Worm (Caenorhabditis elegans): ENCODE measurements around the gene K04C2.2.

Gene K04C2.2

ce11 chrIII:6928725-6929124 is 39.2 kb downstream of the K04C2.2 start, which contains the start of gene flap-1:
TSS of gene flap-1 (minus strand) at chrIII:6928825.
- TF ChIP-seq ets-7 (tag; optimal IDR thresholded peaks at IDR 0.05) (no peak), tbx-37 (GFP tag; conservative IDR thresholded peaks at IDR 0.05) (no peak), scrt-1 (GFP tag; IDR thresholded peaks at IDR 0.05) (no peak), flt-1 (GFP tag; IDR thresholded peaks at IDR 0.05) (no peak), tbx-11 (GFP tag; IDR thresholded peaks at IDR 0.05) (no peak), ceh-36 (tag; optimal IDR thresholded peaks at IDR 0.05) (no peak), F13C5.2 (tag; optimal IDR thresholded peaks at IDR 0.05) (no peak), aly-1 (tag; optimal IDR thresholded peaks at IDR 0.05) (no peak), tra-4 (tag; optimal IDR thresholded peaks at IDR 0.05) (no peak), ama-1 (optimal IDR thresholded peaks at IDR 0.05) (no peak), hmbx-1 (tag; optimal IDR thresholded peaks at IDR 0.05) (no peak), pes-1 (GFP tag; IDR thresholded peaks at IDR 0.05) (no peak), sea-1 (GFP tag; conservative IDR thresholded peaks at IDR 0.05) (no peak), B0310.2 (tag; optimal IDR thresholded peaks at IDR 0.05) (no peak), hnd-1 (tag; optimal IDR thresholded peaks at IDR 0.05) (no peak), hmg-4 (GFP tag; optimal IDR thresholded peaks at IDR 0.05) (no peak), ceh-13 (GFP tag; optimal IDR thresholded peaks at IDR 0.05) (no peak)

DNA sequence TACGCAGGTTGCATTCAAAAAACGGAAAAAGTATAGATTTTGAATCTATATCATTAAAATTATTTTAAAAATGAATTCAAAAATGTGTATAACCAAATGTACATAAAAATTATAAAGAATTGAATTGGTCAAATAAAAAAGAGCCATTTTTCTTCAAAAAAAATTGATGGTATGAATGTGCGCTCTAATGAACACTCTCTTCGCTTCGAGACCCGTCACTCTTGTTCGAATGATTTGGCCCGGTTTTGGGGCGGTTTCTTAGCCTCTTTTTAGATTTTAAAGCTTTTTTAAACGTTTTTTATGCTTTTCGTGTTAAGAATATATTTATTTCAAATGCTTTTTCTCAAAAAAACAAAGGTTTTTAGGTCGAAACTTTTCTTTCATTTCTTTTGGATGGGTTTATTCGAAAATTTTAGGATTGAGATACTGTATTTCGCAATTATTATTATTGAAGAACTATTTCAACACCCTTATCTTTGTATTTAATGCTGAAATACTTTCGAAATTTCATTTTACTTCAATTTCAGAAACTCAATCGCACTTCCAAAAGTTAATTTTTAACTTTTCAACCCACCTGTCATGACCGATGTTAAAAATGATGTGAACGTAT is 40.1 kb downstream of the K04C2.2 start, which contains the start of gene inf-1:
Gene inf-1, plus strand, starts transcription at position 577 of the 610 bp plus-strand sequence.
- TF ChIP-seq tbx-11 (GFP tag; IDR thresholded peaks at IDR 0.05) (no peak), F13C5.2 (tag; optimal IDR thresholded peaks at IDR 0.05) (no peak), sea-1 (GFP tag; conservative IDR thresholded peaks at IDR 0.05) (no peak), tbx-37 (GFP tag; conservative IDR thresholded peaks at IDR 0.05) (no peak), ceh-36 (tag; optimal IDR thresholded peaks at IDR 0.05) (no peak), hmg-4 (GFP tag; optimal IDR thresholded peaks at IDR 0.05) (no peak), tra-4 (tag; optimal IDR thresholded peaks at IDR 0.05) (no peak), ceh-13 (GFP tag; optimal IDR thresholded peaks at IDR 0.05) (no peak), flt-1 (GFP tag; IDR thresholded peaks at IDR 0.05) (no peak), hnd-1 (tag; optimal IDR thresholded peaks at IDR 0.05) (no peak), ets-7 (tag; optimal IDR thresholded peaks at IDR 0.05) (no peak), scrt-1 (GFP tag; IDR thresholded peaks at IDR 0.05) (no peak), aly-1 (tag; optimal IDR thresholded peaks at IDR 0.05) (no peak), hmbx-1 (tag; optimal IDR thresholded peaks at IDR 0.05) (no peak), B0310.2 (tag; optimal IDR thresholded peaks at IDR 0.05) (no peak), ama-1 (optimal IDR thresholded peaks at IDR 0.05) (no peak), pes-1 (GFP tag; IDR thresholded peaks at IDR 0.05) (no peak)

DNA sequence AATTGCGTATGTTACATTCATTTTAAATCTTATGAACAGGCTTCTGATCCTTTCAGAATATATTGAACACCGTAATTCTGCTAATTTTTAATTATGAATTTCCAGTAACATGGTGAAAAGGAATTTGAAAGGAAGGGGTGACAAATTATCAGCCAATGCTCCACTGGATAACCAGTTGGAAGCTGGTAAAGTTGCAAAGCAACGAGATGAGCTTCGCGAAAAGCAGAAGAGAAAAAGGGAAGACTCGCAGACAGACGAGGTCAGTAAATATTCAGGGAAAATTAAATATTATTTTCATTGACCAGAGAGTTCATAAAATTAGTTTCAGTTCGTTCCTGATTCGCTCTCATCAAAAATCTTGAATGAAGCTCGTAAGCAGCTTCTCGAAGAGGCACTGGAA is 42.3 kb downstream of the K04C2.2 start, which contains the start of gene byn-1:
Gene byn-1, plus strand, starts transcription at position 106 of the 400 bp plus-strand sequence.
- TF ChIP-seq ama-1 (optimal IDR thresholded peaks at IDR 0.05) (peak; percentile 26), tra-4 (tag; optimal IDR thresholded peaks at IDR 0.05) (no peak), tbx-37 (GFP tag; conservative IDR thresholded peaks at IDR 0.05) (no peak), hmg-4 (GFP tag; optimal IDR thresholded peaks at IDR 0.05) (no peak), pes-1 (GFP tag; IDR thresholded peaks at IDR 0.05) (no peak)

DNA sequence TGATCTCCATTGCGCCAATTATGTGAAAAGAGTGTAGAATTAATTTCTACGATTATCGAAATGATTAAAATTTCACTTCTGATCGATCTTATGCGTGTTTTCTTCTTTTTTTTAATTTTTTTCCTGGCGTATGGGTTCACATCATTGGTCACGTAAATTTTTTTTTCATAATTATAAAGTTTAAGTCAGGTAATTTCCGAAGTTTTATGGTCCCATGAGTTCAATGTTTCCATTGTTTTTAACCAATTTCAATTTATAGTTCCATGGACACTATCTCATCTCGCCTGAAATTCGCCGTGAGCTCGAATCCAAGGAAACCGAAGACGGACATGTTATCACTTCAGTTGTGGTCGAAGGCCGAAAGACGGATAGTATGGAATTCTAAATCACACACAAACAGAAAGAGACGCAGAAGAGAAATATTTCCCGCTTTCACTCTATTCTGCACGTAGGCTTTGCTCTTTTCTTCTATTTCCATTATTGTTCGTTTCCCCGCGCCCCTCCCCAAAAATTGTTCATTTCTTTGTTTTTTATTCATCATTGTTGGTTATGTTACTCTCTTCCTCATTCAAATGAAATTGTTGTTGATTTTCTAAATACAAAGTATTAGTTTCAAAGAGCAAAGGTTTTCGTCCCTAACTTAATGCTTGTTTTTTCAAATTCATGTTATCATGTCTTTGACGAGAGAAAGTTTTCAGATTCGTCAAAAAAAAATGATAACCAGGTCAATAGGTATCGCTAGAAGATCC is 45.9 kb downstream of the K04C2.2 start, which contains the start of the genes F57B9.8 and coq-2:
Gene F57B9.8, minus strand, starts transcription at position 51 of the 749 bp plus-strand sequence.
Gene coq-2, plus strand, starts transcription at position 699 of the 749 bp plus-strand sequence.
- TF ChIP-seq tbx-11 (GFP tag; IDR thresholded peaks at IDR 0.05) (no peak), aly-1 (tag; optimal IDR thresholded peaks at IDR 0.05) (no peak), hnd-1 (tag; optimal IDR thresholded peaks at IDR 0.05) (no peak), pes-1 (GFP tag; IDR thresholded peaks at IDR 0.05) (no peak), hmbx-1 (tag; optimal IDR thresholded peaks at IDR 0.05) (no peak), tra-4 (tag; optimal IDR thresholded peaks at IDR 0.05) (no peak), flt-1 (GFP tag; IDR thresholded peaks at IDR 0.05) (no peak), ceh-36 (tag; optimal IDR thresholded peaks at IDR 0.05) (no peak), sea-1 (GFP tag; conservative IDR thresholded peaks at IDR 0.05) (no peak), tbx-37 (GFP tag; conservative IDR thresholded peaks at IDR 0.05) (no peak), ama-1 (optimal IDR thresholded peaks at IDR 0.05) (no peak), scrt-1 (GFP tag; IDR thresholded peaks at IDR 0.05) (no peak), F13C5.2 (tag; optimal IDR thresholded peaks at IDR 0.05) (no peak), B0310.2 (tag; optimal IDR thresholded peaks at IDR 0.05) (no peak), ets-7 (tag; optimal IDR thresholded peaks at IDR 0.05) (no peak), ceh-13 (GFP tag; optimal IDR thresholded peaks at IDR 0.05) (no peak)

- TF ChIP-seq tra-4 (tag; optimal IDR thresholded peaks at IDR 0.05): no peak
- TF ChIP-seq B0310.2 (tag; optimal IDR thresholded peaks at IDR 0.05): no peak
- no peak for TF ChIP-seq aly-1 (tag; optimal IDR thresholded peaks at IDR 0.05)
- TF ChIP-seq tbx-11 (GFP tag; IDR thresholded peaks at IDR 0.05): no peak
- TF ChIP-seq ama-1 (optimal IDR thresholded peaks at IDR 0.05): no peak
- TF ChIP-seq ceh-13 (GFP tag; optimal IDR thresholded peaks at IDR 0.05): no peak
- TF ChIP-seq scrt-1 (GFP tag; IDR thresholded peaks at IDR 0.05): no peak
- TF ChIP-seq ceh-36 (tag; optimal IDR thresholded peaks at IDR 0.05): no peak
- no peak for TF ChIP-seq hmbx-1 (tag; optimal IDR thresholded peaks at IDR 0.05)
- TF ChIP-seq ets-7 (tag; optimal IDR thresholded peaks at IDR 0.05): no peak
- TF ChIP-seq F13C5.2 (tag; optimal IDR thresholded peaks at IDR 0.05): no peak
- no peak for TF ChIP-seq flt-1 (GFP tag; IDR thresholded peaks at IDR 0.05)
- no peak for TF ChIP-seq hnd-1 (tag; optimal IDR thresholded peaks at IDR 0.05)
- TF ChIP-seq tbx-37 (GFP tag; conservative IDR thresholded peaks at IDR 0.05): no peak
- TF ChIP-seq sea-1 (GFP tag; conservative IDR thresholded peaks at IDR 0.05): no peak
- no peak for TF ChIP-seq pes-1 (GFP tag; IDR thresholded peaks at IDR 0.05)
- TF ChIP-seq hmg-4 (GFP tag; optimal IDR thresholded peaks at IDR 0.05): no peak
These were observed 49.9 kb downstream of the K04C2.2 start, which contains the start of gene F57B9.3 for ce11 chrIII:6939523-6939922. TSS of gene F57B9.3 (plus strand) at chrIII:6939823.

Data from whole organism, early embryonic.